Worm (Caenorhabditis elegans): Measurements from ENCODE around the gene ZC13.1.

ZC13.1 gene

ce11 chrX:871020-871419 is 6.0 kb upstream of the ZC13.1 start, which contains the start of gene lgl-1:
Gene lgl-1, minus strand, starts transcription at chrX:871089.
- TF ChIP-seq vab-15 (tag; optimal IDR thresholded peaks at IDR 0.05) (no peak), nhr-20 (tag; optimal IDR thresholded peaks at IDR 0.05) (peak; percentile 6), isw-1 (GFP tag; IDR thresholded peaks at IDR 0.05) (0 out of 2 replicates have a peak, but pooled peaks have one; percentile 6), aly-2 (tag; optimal IDR thresholded peaks at IDR 0.05) (no peak), nhr-19 (GFP tag; conservative IDR thresholded peaks at IDR 0.05) (0 out of 2 replicates have a peak, but pooled peaks have one; percentile 6), ceh-90 (tag; optimal IDR thresholded peaks at IDR 0.05) (no peak), snu-23 (GFP tag; optimal IDR thresholded peaks at IDR 0.05) (peak; percentile 45), rnt-1 (tag; optimal IDR thresholded peaks at IDR 0.05) (peak; percentile 5), lin-14 (GFP tag; optimal IDR thresholded peaks at IDR 0.05) (peak; percentile 86), elt-2 (tag; optimal IDR thresholded peaks at IDR 0.05) (no peak), nhr-90 (tag; optimal IDR thresholded peaks at IDR 0.05; ENCODE audit: poor library complexity) (no peak), hpl-2 (GFP tag; optimal IDR thresholded peaks at IDR 0.05) (no peak), ceh-82 (tag; optimal IDR thresholded peaks at IDR 0.05) (peak in 2 of 3 experiments; percentile 19 to 54), lin-35 (GFP tag; optimal IDR thresholded peaks at IDR 0.05) (peak; percentile 16 to 32), fos-1 (tag; optimal IDR thresholded peaks at IDR 0.05) (peak; percentile 22), jun-1 (tag; optimal IDR thresholded peaks at IDR 0.05) (peak; percentile 64), nhr-47 (tag; optimal IDR thresholded peaks at IDR 0.05) (peak; percentile 27), fkh-8 (tag; optimal IDR thresholded peaks at IDR 0.05) (peak; percentile 20), blmp-1 (tag; optimal IDR thresholded peaks at IDR 0.05) (peak; percentile 51), efl-1 (optimal IDR thresholded peaks at IDR 0.05) (peak; percentile 16 to 45), efl-1 (GFP tag; optimal IDR thresholded peaks at IDR 0.05 in 1 of 2) (no peak), C04F5.9 (tag; optimal IDR thresholded peaks at IDR 0.05) (no peak), nhr-85 (tag) (peak; percentile 75), dsc-1 (tag; optimal IDR thresholded peaks at IDR 0.05) (no peak), zip-4 (GFP tag; optimal IDR thresholded peaks at IDR 0.05) (peak; percentile 29), nhr-76 (tag; optimal IDR thresholded peaks at IDR 0.05) (no peak), mab-9 (GFP tag; IDR thresholded peaks at IDR 0.05) (no peak), mep-1 (tag; optimal IDR thresholded peaks at IDR 0.05) (peak; percentile 40), lsy-2 (tag; optimal IDR thresholded peaks at IDR 0.05) (peak in 1 of 2 experiments; percentile 11), swsn-7 (tag; optimal IDR thresholded peaks at IDR 0.05) (peak; percentile 8), aha-1 (tag; optimal IDR thresholded peaks at IDR 0.05) (no peak), ceh-63 (GFP tag; optimal IDR thresholded peaks at IDR 0.05) (no peak)

- TF ChIP-seq hlh-17 (GFP tag; optimal IDR thresholded peaks at IDR 0.05; ENCODE audit: borderline replicate concordance) (no peak), elt-2 (tag; optimal IDR thresholded peaks at IDR 0.05) (peak; percentile 1), irx-1 (tag; optimal IDR thresholded peaks at IDR 0.05) (no peak), fkh-10 (GFP tag; optimal IDR thresholded peaks at IDR 0.05) (no peak), lin-15B (tag; optimal IDR thresholded peaks at IDR 0.05) (no peak)
Measured at ce11 chrX:871957-872715, 4.9 kb upstream of the ZC13.1 start, which contains the start of gene F56F10.1. Gene F56F10.1, plus strand, starts transcription at chrX:872603.

- TF ChIP-seq ceh-63 (GFP tag; optimal IDR thresholded peaks at IDR 0.05) (no peak), tbx-2 (tag; optimal IDR thresholded peaks at IDR 0.05) (no peak), egl-13 (tag; optimal IDR thresholded peaks at IDR 0.05) (no peak), skn-1 (tag; optimal IDR thresholded peaks at IDR 0.05) (no peak), C16A3.4 (tag; optimal IDR thresholded peaks at IDR 0.05) (no peak), nhr-19 (GFP tag; conservative IDR thresholded peaks at IDR 0.05) (no peak), sox-4 (tag; optimal IDR thresholded peaks at IDR 0.05) (no peak), grh-1 (GFP tag; IDR thresholded peaks at IDR 0.05) (no peak), nhr-12 (tag; optimal IDR thresholded peaks at IDR 0.05) (no peak), sup-37 (GFP tag; optimal IDR thresholded peaks at IDR 0.05) (no peak), nhr-11 (tag; optimal IDR thresholded peaks at IDR 0.05) (no peak), hlh-17 (GFP tag; optimal IDR thresholded peaks at IDR 0.05; ENCODE audit: borderline replicate concordance) (no peak), nhr-77 (tag; optimal IDR thresholded peaks at IDR 0.05) (no peak), aha-1 (tag; optimal IDR thresholded peaks at IDR 0.05) (no peak), F16B12.6 (tag; optimal IDR thresholded peaks at IDR 0.05) (no peak), ceh-90 (tag; optimal IDR thresholded peaks at IDR 0.05) (no peak), pax-3 (tag; optimal IDR thresholded peaks at IDR 0.05) (no peak), hlh-4 (tag; optimal IDR thresholded peaks at IDR 0.05) (no peak)
Measured at ce11 chrX:873634-874033, 3.4 kb upstream of the ZC13.1 start.

Measured in whole organism, L1 larva.